Fruit fly (Drosophila melanogaster) whole organism, embryonic: ENCODE measurements around the gene CG6724.
A peak's percentile ranks its signal among the peaks of the same experiment; 100 is the strongest.

Source experiments
- Adf1 ChIP-seq: fragments of 200-800 bp; sonication (Bioruptor generic); IDR thresholded peaks from 2 replicates; pipeline ENCODE4 v1.3.6; 2022; ENCODE audit warnings: missing biosample characterization, missing genetic modification characterization
- B-H2 ChIP-seq: fragments of 200-800 bp; sonication (Bioruptor generic); optimal IDR thresholded peaks from 2 replicates; lab custom pipeline; 2018; ENCODE audit warnings: missing biosample characterization, mild to moderate bottlenecking, missing genetic modification characterization
- BEAF-32 ChIP-seq: fragments of 200-800 bp; sonication (Bioruptor generic); optimal IDR thresholded peaks from 3 replicates; lab custom pipeline; 2017; ENCODE audit warnings: missing biosample characterization, missing genetic modification characterization, mild to moderate bottlenecking, moderate library complexity, missing genetic modification reagents
- CG11504 ChIP-seq: fragments of 200-800 bp; sonication (Bioruptor generic); optimal IDR thresholded peaks from 3 replicates; lab custom pipeline; 2019; ENCODE audit warnings: missing biosample characterization, mild to moderate bottlenecking, missing genetic modification characterization, moderate library complexity
- CG12744 ChIP-seq: fragments of 200-800 bp; sonication (Bioruptor generic); optimal IDR thresholded peaks from 2 replicates; lab custom pipeline; 2016; ENCODE audit warnings: missing biosample characterization, missing genetic modification characterization
- CG17385 ChIP-seq: fragments of 200-800 bp; sonication (Bioruptor generic); optimal IDR thresholded peaks from 3 replicates; lab custom pipeline; 2018; ENCODE audit warnings: missing biosample characterization, mild to moderate bottlenecking, missing genetic modification characterization
- CG17802 ChIP-seq: fragments of 200-800 bp; sonication (Bioruptor generic); optimal IDR thresholded peaks from 2 replicates; lab custom pipeline; 2018; ENCODE audit warnings: missing biosample characterization, mild to moderate bottlenecking, missing genetic modification characterization, moderate library complexity
- CG17829 ChIP-seq: fragments of 200-800 bp; optimal IDR thresholded peaks from 2 replicates; lab custom pipeline; 2019; ENCODE audit warnings: missing biosample characterization, mild to moderate bottlenecking, missing genetic modification characterization, moderate library complexity
- CG18476 ChIP-seq: fragments of 200-800 bp; sonication (Bioruptor generic); optimal IDR thresholded peaks from 2 replicates; lab custom pipeline; 2016; ENCODE audit warnings: missing biosample characterization, mild to moderate bottlenecking, missing genetic modification characterization
- CG3163 ChIP-seq: fragments of 200-800 bp; sonication (Bioruptor generic); optimal IDR thresholded peaks from 3 replicates; lab custom pipeline; 2016; ENCODE audit warnings: missing biosample characterization, missing genetic modification characterization
- CG32772 ChIP-seq: fragments of 200-800 bp; sonication (Bioruptor generic); IDR thresholded peaks from 2 replicates; pipeline ENCODE4 v1.3.6; 2022; ENCODE audit warnings: missing biosample characterization, missing genetic modification characterization
- CG34422 ChIP-seq: fragments of 200-800 bp; sonication (Bioruptor generic); IDR thresholded peaks from 3 replicates; pipeline ENCODE4 v1.3.6; 2022; ENCODE audit warnings: missing biosample characterization, missing genetic modification characterization
- CG3838 ChIP-seq: fragments of 200-800 bp; sonication (Bioruptor generic); optimal IDR thresholded peaks from 3 replicates; lab custom pipeline; 2016; ENCODE audit warnings: missing biosample characterization, missing genetic modification characterization
- CG5180 ChIP-seq: fragments of 200-800 bp; sonication (Bioruptor generic); optimal IDR thresholded peaks from 3 replicates; lab custom pipeline; 2017; ENCODE audit warnings: missing biosample characterization, missing genetic modification characterization, mild to moderate bottlenecking, moderate library complexity, missing genetic modification reagents
- CG6654 ChIP-seq: fragments of 200-800 bp; sonication (Bioruptor generic); optimal IDR thresholded peaks from 2 replicates; lab custom pipeline; 2017; ENCODE audit warnings: missing biosample characterization, mild to moderate bottlenecking, missing genetic modification characterization
- CG6813 ChIP-seq: fragments of 200-800 bp; sonication (Bioruptor generic); optimal IDR thresholded peaks from 2 replicates; lab custom pipeline; 2017; ENCODE audit warnings: missing biosample characterization, missing genetic modification characterization, mild to moderate bottlenecking, moderate library complexity, missing genetic modification reagents
- CG8359 ChIP-seq: fragments of 200-800 bp; sonication (Bioruptor generic); optimal IDR thresholded peaks from 2 replicates; lab custom pipeline; 2017; ENCODE audit warnings: missing biosample characterization, mild to moderate bottlenecking, missing genetic modification characterization, borderline replicate concordance
- CG9609 ChIP-seq: fragments of 200-800 bp; sonication (Bioruptor generic); optimal IDR thresholded peaks from 3 replicates; lab custom pipeline; 2016; ENCODE audit warnings: missing biosample characterization, missing genetic modification characterization
- D19A ChIP-seq: fragments of 200-800 bp; optimal IDR thresholded peaks from 3 replicates; lab custom pipeline; 2019; ENCODE audit warnings: missing biosample characterization, mild to moderate bottlenecking, missing genetic modification characterization, moderate library complexity
- Dp ChIP-seq: fragments of 200-800 bp; sonication (Bioruptor generic); optimal IDR thresholded peaks from 2 replicates; lab custom pipeline; 2018; ENCODE audit warnings: missing biosample characterization, mild to moderate bottlenecking, missing genetic modification characterization, moderate library complexity
- Eip74EF ChIP-seq, 2 experiments: fragments of 200-800 bp in 1 of 2; fragments of >200 bp in 1 of 2; sonication (Bioruptor generic) in 1 of 2; optimal IDR thresholded peaks; 2 replicates each; lab custom pipeline; 2017 to 2019; ENCODE audit warnings: missing biosample characterization in 2 of 2, missing genetic modification characterization in 2 of 2, mild to moderate bottlenecking in 1 of 2, moderate library complexity in 1 of 2
- HLH4C ChIP-seq: fragments of 200-800 bp; sonication (Bioruptor generic); IDR thresholded peaks from 3 replicates; pipeline ENCODE4 v1.3.6; 2022; ENCODE audit warnings: missing biosample characterization, missing genetic modification characterization; ENCODE audit not compliant: partially characterized antibody
- Max ChIP-seq: fragments of 200-800 bp; sonication (Bioruptor generic); optimal IDR thresholded peaks from 2 replicates; lab custom pipeline; 2016; ENCODE audit warnings: missing biosample characterization, mild to moderate bottlenecking, missing genetic modification characterization
- Med ChIP-seq: fragments of 200-800 bp; sonication (Bioruptor generic); peaks from one replicate; lab custom pipeline; 2016; ENCODE audit warnings: missing biosample characterization, missing genetic modification characterization, mild to moderate bottlenecking, inconsistent platforms, moderate library complexity
- Myb ChIP-seq: fragments of 200-800 bp; sonication (Bioruptor generic); optimal IDR thresholded peaks from 2 replicates; lab custom pipeline; 2016; ENCODE audit warnings: missing biosample characterization, missing genetic modification characterization
- Nf-YB ChIP-seq: fragments of 200-800 bp; sonication (Bioruptor generic); optimal IDR thresholded peaks from 3 replicates; lab custom pipeline; 2019; ENCODE audit warnings: missing biosample characterization, mild to moderate bottlenecking, missing genetic modification characterization, moderate library complexity
- Side ChIP-seq: fragments of 200-800 bp; sonication (Bioruptor generic); optimal IDR thresholded peaks from 2 replicates; lab custom pipeline; 2016; ENCODE audit warnings: missing biosample characterization, missing genetic modification characterization
- Ssrp ChIP-seq: fragments of 200-800 bp; sonication (Bioruptor generic); optimal IDR thresholded peaks from 2 replicates; lab custom pipeline; 2018; ENCODE audit warnings: missing biosample characterization, mild to moderate bottlenecking, missing genetic modification characterization, moderate library complexity
- ci ChIP-seq: fragments of 200-800 bp; sonication (Bioruptor generic); IDR thresholded peaks from 3 replicates; pipeline ENCODE4 v1.3.6; 2022; ENCODE audit warnings: missing biosample characterization, missing genetic modification characterization
- disco-r ChIP-seq: fragments of 200-800 bp; sonication (Bioruptor generic); optimal IDR thresholded peaks from 2 replicates; lab custom pipeline; 2016; ENCODE audit warnings: missing biosample characterization, missing genetic modification characterization
- dysf ChIP-seq: fragments of 200-800 bp; sonication (Bioruptor generic); IDR thresholded peaks from 3 replicates; pipeline ENCODE4 v1.3.6; 2022; ENCODE audit warnings: missing biosample characterization, missing genetic modification characterization
- fru ChIP-seq: fragments of >200 bp; optimal IDR thresholded peaks from 2 replicates; lab custom pipeline; 2017
- gcm2 ChIP-seq: fragments of 200-800 bp; sonication (Bioruptor generic); optimal IDR thresholded peaks from 2 replicates; lab custom pipeline; 2016; ENCODE audit warnings: missing biosample characterization, missing genetic modification characterization
- gsb-n ChIP-seq: fragments of 200-800 bp; sonication (Bioruptor generic); optimal IDR thresholded peaks from 3 replicates; lab custom pipeline; 2018; ENCODE audit warnings: missing biosample characterization, mild to moderate bottlenecking, missing genetic modification characterization
- hbn ChIP-seq: fragments of 200-800 bp; sonication (Bioruptor generic); IDR thresholded peaks from 2 replicates; pipeline ENCODE4 v1.3.6; 2022; ENCODE audit warnings: missing biosample characterization, missing genetic modification characterization; ENCODE audit not compliant: partially characterized antibody
- nerfin-2 ChIP-seq: fragments of 200-800 bp; sonication (Bioruptor generic); IDR thresholded peaks from 2 replicates; pipeline ENCODE4 v1.3.6; 2022; ENCODE audit warnings: missing biosample characterization, missing genetic modification characterization; ENCODE audit not compliant: partially characterized antibody
- onecut ChIP-seq: fragments of 200-800 bp; sonication (Bioruptor generic); IDR thresholded peaks from 2 replicates; pipeline ENCODE4 v1.3.6; 2022; ENCODE audit warnings: missing biosample characterization, missing genetic modification characterization
- sd ChIP-seq: fragments of 200-800 bp; sonication (Bioruptor generic); optimal IDR thresholded peaks from 3 replicates; lab custom pipeline; 2018; ENCODE audit warnings: missing biosample characterization, mild to moderate bottlenecking, missing genetic modification characterization, moderate library complexity
- stwl ChIP-seq: fragments of 200-800 bp; sonication (Bioruptor generic); optimal IDR thresholded peaks from 3 replicates; lab custom pipeline; 2018; ENCODE audit warnings: missing biosample characterization, mild to moderate bottlenecking, missing genetic modification characterization, moderate library complexity
- tna ChIP-seq: fragments of 200-800 bp; sonication (Bioruptor generic); IDR thresholded peaks from 2 replicates; pipeline ENCODE4 v1.3.6; 2022; ENCODE audit warnings: missing biosample characterization, missing genetic modification characterization; ENCODE audit not compliant: partially characterized antibody
- z ChIP-seq: fragments of 200-800 bp; sonication (Bioruptor generic); IDR thresholded peaks from 3 replicates; pipeline ENCODE4 v1.3.6; 2022; ENCODE audit warnings: missing biosample characterization, missing genetic modification characterization
- zfh2 ChIP-seq: fragments of 200-800 bp; sonication (Bioruptor generic); optimal IDR thresholded peaks from 2 replicates; lab custom pipeline; 2016; ENCODE audit warnings: missing biosample characterization, missing genetic modification characterization

CG6724 gene

DNA sequence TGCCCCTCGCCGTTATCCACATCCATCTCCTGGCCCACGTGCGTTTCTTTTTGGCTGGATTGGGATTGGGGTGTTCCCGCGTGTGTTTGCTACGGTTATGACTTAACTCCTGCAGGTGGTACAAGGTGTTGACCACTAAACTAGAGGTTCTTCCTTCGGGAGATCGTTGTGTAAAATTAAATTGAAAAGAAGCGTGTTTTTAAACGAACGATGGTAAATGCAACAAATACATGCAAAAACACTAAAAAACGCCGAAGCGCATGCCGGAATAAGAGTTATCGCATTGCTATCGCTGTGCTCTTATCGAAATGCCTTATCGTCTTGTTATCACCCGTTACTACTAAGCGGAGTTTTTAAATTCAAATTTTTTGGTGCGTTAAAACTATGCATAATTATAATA is at the start of gene CG6724 (continued):
- TF ChIP-seq CG6813 (GFP tag; lab: Kevin White, UChicago): no peak
- TF ChIP-seq onecut (GFP tag; lab: Robert Waterston, UW): no peak
- TF ChIP-seq tna (GFP tag; lab: Robert Waterston, UW): peak; percentile 74
- TF ChIP-seq CG6654 (GFP tag; lab: Kevin White, UChicago): no peak
- no peak for TF ChIP-seq Adf1 (GFP tag; lab: Robert Waterston, UW)
- TF ChIP-seq Max: peak; percentile 25
- TF ChIP-seq Eip74EF (GFP tag; optimal IDR thresholded peaks at IDR 0.05; lab: Kevin White, UChicago): no peak
- no peak for TF ChIP-seq CG32772
- peak; percentile 73 for TF ChIP-seq Med (GFP tag; lab: Kevin White, UChicago)
- TF ChIP-seq HLH4C (GFP tag; lab: Robert Waterston, UW): peak; percentile 88
- TF ChIP-seq sd (tag; lab: Kevin White, UChicago): no peak
- TF ChIP-seq Side (GFP tag; lab: Kevin White, UChicago): no peak
- peak; percentile 88 for TF ChIP-seq Dp (GFP tag; lab: Kevin White, UChicago)
- no peak for TF ChIP-seq Nf-YB (GFP tag; lab: Kevin White, UChicago)
- no peak for TF ChIP-seq dysf (GFP tag; lab: Robert Waterston, UW)
- TF ChIP-seq hbn: peak; percentile 39; the same call in 1 of the 2 replicates
- TF ChIP-seq Ssrp (tag; lab: Kevin White, UChicago): no peak
- peak; percentile 65 for TF ChIP-seq BEAF-32 (GFP tag; lab: Kevin White, UChicago)
- TF ChIP-seq gsb-n (tag; lab: Kevin White, UChicago): no peak
- TF ChIP-seq CG9609: no peak
- TF ChIP-seq stwl (tag; lab: Kevin White, UChicago): peak; percentile 87
- TF ChIP-seq, all 482 proteins: peak for 61

DNA sequence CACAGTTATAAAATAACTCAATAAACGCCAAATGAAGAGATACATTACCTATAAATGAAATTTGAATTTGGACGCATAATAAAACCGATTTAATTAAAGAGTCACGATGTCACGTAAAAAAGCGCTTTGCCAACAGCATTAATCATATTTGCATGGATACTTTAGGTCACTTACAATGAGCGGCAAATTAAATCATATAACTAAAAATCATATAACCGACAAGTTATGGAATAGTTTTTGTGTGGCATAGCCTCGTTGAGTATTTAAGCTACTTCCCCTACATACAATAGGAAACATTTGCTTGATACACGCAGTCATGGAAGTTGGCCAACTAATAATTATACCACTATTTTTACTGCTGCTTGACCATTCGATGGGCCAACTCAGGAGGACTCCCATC is 49.1 kb upstream of the CG6724 start, which contains the start of gene CG6508:
CG6508 (plus strand) TSS at position 301 of the 400 bp plus-strand sequence.
- TF ChIP-seq CG17802 (tag; lab: Kevin White, UChicago) (no peak), CG3163 (GFP tag; lab: Kevin White, UChicago) (no peak), CG5180 (GFP tag; lab: Kevin White, UChicago) (no peak), CG17829 (tag; lab: Kevin White, UChicago) (no peak), CG17385 (GFP tag; lab: Kevin White, UChicago) (no peak), CG18476 (no peak), fru (lab: Kevin White, UChicago) (no peak), B-H2 (GFP tag; lab: Kevin White, UChicago) (no peak), ci (no peak), D19A (no peak), CG12744 (GFP tag; lab: Kevin White, UChicago) (no peak), zfh2 (no peak)

DNA sequence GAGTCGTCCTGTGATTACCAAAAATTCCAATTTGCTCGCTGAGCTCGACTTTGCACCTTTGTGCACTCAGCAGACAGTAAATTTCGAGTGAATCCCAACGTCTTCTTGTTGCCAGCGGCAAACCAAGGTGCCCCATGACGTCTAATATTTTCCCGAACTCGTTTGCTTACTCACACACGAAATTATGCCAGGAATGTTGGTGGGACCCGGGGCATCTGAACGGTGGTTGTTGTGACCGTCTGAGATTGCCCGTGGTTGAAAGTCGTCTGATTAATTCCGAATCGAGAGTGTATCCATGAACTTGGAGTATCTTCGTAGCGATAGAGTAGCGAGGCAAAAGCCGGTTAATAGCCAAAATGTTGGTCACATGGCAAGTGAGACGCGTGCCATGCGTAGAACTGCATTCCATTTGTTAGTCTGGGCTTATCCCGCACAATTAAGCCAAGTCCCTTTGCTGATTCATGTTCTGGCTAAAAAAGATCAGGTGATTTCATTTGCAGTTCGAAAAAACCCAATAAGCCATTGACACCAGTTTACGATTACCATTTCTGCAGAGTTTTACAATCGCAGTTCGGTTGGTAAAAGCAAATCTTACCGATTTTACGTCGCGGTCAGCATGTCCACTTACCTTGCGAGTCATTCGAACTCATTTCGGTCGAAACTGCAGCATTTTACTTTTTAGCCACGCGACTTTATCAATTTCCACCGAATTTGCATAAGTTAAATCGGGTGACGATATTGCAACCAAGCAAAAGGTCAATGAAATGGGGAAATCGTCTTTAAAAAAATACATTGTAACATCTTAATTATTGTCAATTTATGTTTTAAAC is 32.4 kb upstream of the CG6724 start:
- TF ChIP-seq nerfin-2 (no peak), gcm2 (GFP tag; lab: Kevin White, UChicago) (no peak), CG11504 (tag; lab: Kevin White, UChicago) (peak; percentile 39), disco-r (GFP tag; lab: Kevin White, UChicago) (no peak), Myb (GFP tag; lab: Kevin White, UChicago) (no peak), z (GFP tag; lab: Robert Waterston, UW) (peak; percentile 35; the same call in 1 of the 3 replicates), CG8359 (GFP tag; lab: Kevin White, UChicago) (no peak), CG34422 (GFP tag; lab: Robert Waterston, UW) (0 out of 3 replicates have a peak, but pooled peaks have one; percentile 16), CG3838 (GFP tag; lab: Kevin White, UChicago) (no peak), sd (tag; lab: Kevin White, UChicago) (peak; percentile 96)
